Worm (Caenorhabditis elegans) whole organism, L1 larva: ENCODE data around the gene ZK1320.3.

Experiments
- C04F5.9 ChIP-seq: sonication (generic microtip); optimal IDR thresholded peaks from 2 replicates; lab custom pipeline; 2016; ENCODE audit warnings: missing genetic modification characterization, missing compliant biosample characterization
- C34B4.2 ChIP-seq: sonication (generic microtip); optimal IDR thresholded peaks from 2 replicates; lab custom pipeline; 2017; ENCODE audit warnings: mild to moderate bottlenecking, missing genetic modification characterization, missing compliant biosample characterization
- aha-1 ChIP-seq: fragments of 150-350 bp; optimal IDR thresholded peaks from 2 replicates; lab custom pipeline; 2014; ENCODE audit warnings: missing biosample characterization, missing genetic modification characterization
- alr-1 ChIP-seq: fragments of 200-800 bp; sonication (Bioruptor generic); optimal IDR thresholded peaks from 2 replicates; lab custom pipeline; 2018; ENCODE audit warnings: borderline replicate concordance, mild to moderate bottlenecking, missing genetic modification characterization, missing compliant biosample characterization
- aly-2 ChIP-seq: fragments of 150-350 bp; optimal IDR thresholded peaks from 2 replicates; lab custom pipeline; 2014; ENCODE audit warnings: missing biosample characterization, missing genetic modification characterization
- ama-1 ChIP-seq: fragments of 150-350 bp; optimal IDR thresholded peaks from 2 replicates; lab custom pipeline; 2014
- ceh-63 ChIP-seq: fragments of 200-800 bp; sonication (Bioruptor generic); optimal IDR thresholded peaks from 2 replicates; lab custom pipeline; 2018; ENCODE audit warnings: mild to moderate bottlenecking, missing genetic modification characterization, missing compliant biosample characterization
- ceh-82 ChIP-seq, 3 experiments: fragments of 150-350 bp in 1 of 3; sonication (generic microtip) in 2 of 3; optimal IDR thresholded peaks; 2 replicates each; lab custom pipeline; 2014 to 2017; ENCODE audit warnings: missing biosample characterization in 3 of 3, missing genetic modification characterization in 3 of 3
- ceh-88 ChIP-seq: fragments of 200-800 bp; sonication (Bioruptor generic); IDR thresholded peaks from 2 replicates; pipeline ENCODE4 v1.3.6; 2022; ENCODE audit warnings: missing genetic modification characterization, missing compliant biosample characterization
- ceh-90 ChIP-seq: sonication (generic microtip); optimal IDR thresholded peaks from 2 replicates; lab custom pipeline; 2016; ENCODE audit warnings: missing genetic modification characterization, missing compliant biosample characterization
- dpl-1 ChIP-seq, 3 experiments: fragments of 150-350 bp in 2 of 3; sonication (generic microtip) in 1 of 3; optimal IDR thresholded peaks; 2 replicates each; lab custom pipeline; 2014 to 2017; ENCODE audit warnings: missing biosample characterization in 3 of 3, missing genetic modification characterization in 3 of 3, missing genetic modification reagents in 3 of 3
- dsc-1 ChIP-seq: sonication (generic microtip); optimal IDR thresholded peaks from 2 replicates; lab custom pipeline; 2016; ENCODE audit warnings: mild to moderate bottlenecking, missing genetic modification characterization, missing compliant biosample characterization
- efl-1 ChIP-seq, 4 experiments: fragments of 150-350 bp; optimal IDR thresholded peaks in 3 of 4; peaks in 1 of 4; 1 replicate in 1 of 4; 2 replicates in 3 of 4; lab custom pipeline; 2014; ENCODE audit warnings: missing biosample characterization in 2 of 4, missing genetic modification characterization in 2 of 4, missing genetic modification reagents in 2 of 4
- elt-2 ChIP-seq: sonication (generic microtip); optimal IDR thresholded peaks from 2 replicates; lab custom pipeline; 2016; ENCODE audit warnings: missing genetic modification characterization, mild to moderate bottlenecking, inconsistent platforms, missing compliant biosample characterization, missing genetic modification reagents
- elt-3 ChIP-seq, 6 experiments: fragments of 150-350 bp in 1 of 6; sonication (generic microtip); optimal IDR thresholded peaks; 2 replicates each; lab custom pipeline; 2017 to 2018; ENCODE audit warnings: missing biosample characterization in 6 of 6, missing genetic modification characterization in 6 of 6, inconsistent platforms in 1 of 6
- ets-5 ChIP-seq: fragments of 200-800 bp; sonication (Bioruptor generic); IDR thresholded peaks from 2 replicates; pipeline ENCODE4 v1.3.6; 2022; ENCODE audit warnings: missing genetic modification characterization, missing compliant biosample characterization
- fkh-4 ChIP-seq: sonication (generic microtip); optimal IDR thresholded peaks from 2 replicates; lab custom pipeline; 2016; ENCODE audit warnings: missing compliant biosample characterization, missing genetic modification characterization, borderline replicate concordance
- fkh-8 ChIP-seq: sonication (generic microtip); optimal IDR thresholded peaks from 2 replicates; lab custom pipeline; 2016; ENCODE audit warnings: mild to moderate bottlenecking, missing genetic modification characterization, missing compliant biosample characterization
- fos-1 ChIP-seq: fragments of 150-350 bp; optimal IDR thresholded peaks from 2 replicates; lab custom pipeline; 2014; ENCODE audit warnings: missing biosample characterization, missing genetic modification characterization
- hpl-2 ChIP-seq: fragments of 150-350 bp; optimal IDR thresholded peaks from 2 replicates; lab custom pipeline; 2014; ENCODE audit warnings: missing biosample characterization, missing genetic modification reagents, missing genetic modification characterization
- lin-13 ChIP-seq: fragments of 150-350 bp; optimal IDR thresholded peaks from 2 replicates; lab custom pipeline; 2014; ENCODE audit warnings: missing biosample characterization, missing genetic modification reagents, missing genetic modification characterization
- lin-14 ChIP-seq: fragments of 200-800 bp; sonication (Bioruptor generic); optimal IDR thresholded peaks from 2 replicates; lab custom pipeline; 2018; ENCODE audit warnings: mild to moderate bottlenecking, missing genetic modification characterization, moderate library complexity, missing compliant biosample characterization
- lin-35 ChIP-seq, 2 experiments: fragments of 150-350 bp; optimal IDR thresholded peaks; 2 replicates each; lab custom pipeline; 2014; ENCODE audit warnings: missing biosample characterization in 2 of 2, missing genetic modification characterization in 2 of 2, missing genetic modification reagents in 2 of 2
- lin-39 ChIP-seq: fragments of 150-350 bp; optimal IDR thresholded peaks from 2 replicates; lab custom pipeline; 2014; ENCODE audit warnings: missing biosample characterization, missing genetic modification reagents, missing genetic modification characterization
- lir-3 ChIP-seq: sonication (generic microtip); optimal IDR thresholded peaks from 2 replicates; lab custom pipeline; 2016; ENCODE audit warnings: mild to moderate bottlenecking, missing genetic modification characterization, moderate library complexity, missing compliant biosample characterization; ENCODE audit not compliant: poor library complexity
- lsy-2 ChIP-seq, 2 experiments: fragments of 150-350 bp; optimal IDR thresholded peaks; 2 replicates each; lab custom pipeline; 2014; ENCODE audit warnings: missing biosample characterization in 2 of 2, missing genetic modification characterization in 2 of 2
- nhr-237 ChIP-seq: fragments of 150-350 bp; optimal IDR thresholded peaks from 2 replicates; lab custom pipeline; 2014; ENCODE audit warnings: missing biosample characterization, missing genetic modification characterization
- nhr-28 ChIP-seq: fragments of 150-350 bp; optimal IDR thresholded peaks from 2 replicates; lab custom pipeline; 2014; ENCODE audit warnings: missing biosample characterization, missing genetic modification characterization
- nhr-47 ChIP-seq: sonication (generic microtip); optimal IDR thresholded peaks from 2 replicates; lab custom pipeline; 2016; ENCODE audit warnings: mild to moderate bottlenecking, missing genetic modification characterization, moderate library complexity, missing compliant biosample characterization
- nhr-77 ChIP-seq: fragments of 150-350 bp; optimal IDR thresholded peaks from 2 replicates; lab custom pipeline; 2014; ENCODE audit warnings: missing biosample characterization, missing genetic modification characterization
- nhr-85 ChIP-seq: sonication (generic microtip); peaks from one replicate; lab custom pipeline; 2016; ENCODE audit warnings: missing genetic modification characterization, inconsistent platforms, missing compliant biosample characterization
- nhr-90 ChIP-seq: sonication (generic microtip); optimal IDR thresholded peaks from 2 replicates; lab custom pipeline; 2016; ENCODE audit warnings: mild to moderate bottlenecking, missing genetic modification characterization, missing compliant biosample characterization; ENCODE audit not compliant: poor library complexity
- pag-3 ChIP-seq: sonication (generic microtip); optimal IDR thresholded peaks from 2 replicates; lab custom pipeline; 2017; ENCODE audit warnings: missing genetic modification characterization, mild to moderate bottlenecking, missing compliant biosample characterization, antibody characterized with exemption, borderline replicate concordance; ENCODE audit not compliant: insufficient read depth
- snu-23 ChIP-seq: sonication (generic microtip); optimal IDR thresholded peaks from 2 replicates; lab custom pipeline; 2016; ENCODE audit warnings: missing genetic modification characterization, missing compliant biosample characterization
- sox-4 ChIP-seq: sonication (generic microtip); optimal IDR thresholded peaks from 2 replicates; lab custom pipeline; 2016; ENCODE audit warnings: missing genetic modification characterization, missing compliant biosample characterization
- sup-37 ChIP-seq: fragments of 200-800 bp; sonication (Bioruptor generic); optimal IDR thresholded peaks from 2 replicates; lab custom pipeline; 2018; ENCODE audit warnings: mild to moderate bottlenecking, missing genetic modification characterization, missing compliant biosample characterization
- swsn-7 ChIP-seq: sonication (generic microtip); optimal IDR thresholded peaks from 2 replicates; lab custom pipeline; 2016; ENCODE audit warnings: missing genetic modification characterization, missing compliant biosample characterization
- tlp-1 ChIP-seq: fragments of 150-350 bp; optimal IDR thresholded peaks from 2 replicates; lab custom pipeline; 2014; ENCODE audit warnings: missing biosample characterization, missing genetic modification characterization
- unc-98 ChIP-seq: fragments of 200-800 bp; sonication (Bioruptor generic); IDR thresholded peaks from 2 replicates; pipeline ENCODE4 v1.3.6; 2022; ENCODE audit warnings: missing genetic modification characterization, missing compliant biosample characterization
- xbp-1 ChIP-seq: sonication (generic microtip); optimal IDR thresholded peaks from 2 replicates; lab custom pipeline; 2016; ENCODE audit warnings: missing genetic modification characterization, missing compliant biosample characterization
- zip-4 ChIP-seq: fragments of 200-800 bp; sonication (Bioruptor generic); optimal IDR thresholded peaks from 2 replicates; lab custom pipeline; 2018; ENCODE audit warnings: mild to moderate bottlenecking, missing genetic modification characterization, moderate library complexity, missing compliant biosample characterization
- ztf-11 ChIP-seq, 2 experiments: sonication (generic microtip); optimal IDR thresholded peaks; 2 replicates each; lab custom pipeline; 2016 to 2017; ENCODE audit warnings: missing genetic modification characterization in 2 of 2, missing biosample characterization in 1 of 2, missing compliant biosample characterization in 1 of 2

Gene ZK1320.3

DNA sequence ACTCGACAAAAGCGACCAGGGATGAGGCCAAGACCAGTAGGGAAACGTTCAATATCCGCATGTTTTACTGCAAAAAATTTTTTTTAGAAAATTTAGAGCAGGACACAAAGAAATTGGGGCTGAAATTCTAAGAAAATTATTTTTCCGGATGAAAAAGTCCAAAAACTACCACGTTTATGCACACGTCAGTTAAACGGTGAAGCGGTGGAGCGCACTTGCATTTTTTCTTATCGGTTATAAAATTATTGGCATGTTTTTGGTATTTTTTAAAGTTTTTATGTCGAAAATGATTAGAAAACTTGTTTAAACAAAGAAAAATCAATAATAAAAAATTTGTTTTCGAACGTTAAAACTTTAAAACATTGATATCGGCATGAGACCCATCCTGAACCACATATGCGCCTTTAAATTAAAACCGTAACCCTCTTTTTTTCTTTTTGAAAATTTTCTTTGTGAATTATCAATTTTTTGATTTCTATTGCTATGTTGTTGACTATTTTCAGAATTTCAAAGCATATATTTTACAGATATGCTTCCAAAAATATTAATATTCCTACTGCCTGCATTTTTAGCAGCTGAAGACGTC lies 36.0 kb downstream of the ZK1320.3 start, which contains the start of the genes dnj-20 and ZK1307.8 (continued):
- TF ChIP-seq hpl-2 (no peak), C04F5.9 (tag; lab: Kevin White, UChicago) (no peak), nhr-28 (tag; lab: Kevin White, UChicago) (no peak), dpl-1 (GFP tag; optimal IDR thresholded peaks at IDR 0.05; lab: Kevin White, UChicago) (peak in 2 of 3 experiments; percentile 10 to 39), nhr-77 (tag; lab: Kevin White, UChicago) (no peak), nhr-85 (tag; lab: Kevin White, UChicago) (no peak), swsn-7 (no peak), fkh-8 (tag; lab: Kevin White, UChicago) (no peak), ama-1 (lab: Kevin White, UChicago) (no peak), sup-37 (GFP tag; lab: Kevin White, UChicago) (no peak), zip-4 (GFP tag; lab: Kevin White, UChicago) (no peak), pag-3 (tag; lab: Kevin White, UChicago) (no peak), tlp-1 (no peak), ceh-88 (GFP tag; lab: Robert Waterston, UW) (no peak), xbp-1 (peak; percentile 98), lin-39 (tag; lab: Kevin White, UChicago) (no peak), efl-1 (optimal IDR thresholded peaks at IDR 0.05; lab: Kevin White, UChicago) (peak in 1 of 2 experiments; percentile 26), efl-1 (GFP tag; optimal IDR thresholded peaks at IDR 0.05 in 1 of 2; lab: Kevin White, UChicago) (peak; percentile 9 to 12), C34B4.2 (tag; lab: Kevin White, UChicago) (no peak), snu-23 (GFP tag; lab: Kevin White, UChicago) (no peak), nhr-90 (no peak), sox-4 (tag; lab: Kevin White, UChicago) (no peak), nhr-237 (tag; lab: Kevin White, UChicago) (no peak), fkh-4 (no peak), elt-3 (tag; optimal IDR thresholded peaks at IDR 0.05; lab: Kevin White, UChicago) (peak in 1 of 6 experiments; percentile 33), elt-2 (tag; lab: Kevin White, UChicago) (no peak), ceh-82 (tag; optimal IDR thresholded peaks at IDR 0.05; lab: Kevin White, UChicago) (no peak), ceh-63 (GFP tag; lab: Kevin White, UChicago) (no peak), ets-5 (GFP tag; lab: Robert Waterston, UW) (no peak), alr-1 (tag; lab: Kevin White, UChicago) (no peak), aly-2 (no peak), lsy-2 (tag; optimal IDR thresholded peaks at IDR 0.05; lab: Kevin White, UChicago) (peak; percentile 14 to 46), dsc-1 (tag; lab: Kevin White, UChicago) (no peak), nhr-47 (tag; lab: Kevin White, UChicago) (no peak), aha-1 (tag; lab: Kevin White, UChicago) (no peak), unc-98 (GFP tag; lab: Robert Waterston, UW) (no peak), lin-35 (GFP tag; optimal IDR thresholded peaks at IDR 0.05; lab: Kevin White, UChicago) (peak in 1 of 2 experiments; percentile 25), lin-14 (GFP tag; lab: Kevin White, UChicago) (peak; percentile 19), ceh-90 (tag; lab: Kevin White, UChicago) (no peak), ztf-11 (tag; optimal IDR thresholded peaks at IDR 0.05; lab: Kevin White, UChicago) (no peak), lir-3 (tag; lab: Kevin White, UChicago) (no peak), fos-1 (tag; lab: Kevin White, UChicago) (no peak), lin-13 (GFP tag; lab: Kevin White, UChicago) (no peak)
